Fruit fly (Drosophila melanogaster): ENCODE measurements around the gene vap.

The vap gene

dm6 chrX:15986654-15987053 lies 19.0 kb downstream of the vap start, which contains the start of gene ND-20 (continued):
- 0 out of 2 replicates have a peak, but pooled peaks have one; percentile 22 for TF ChIP-seq CG3847 (GFP tag; IDR thresholded peaks at IDR 0.05)
- peak; percentile 65 for TF ChIP-seq CG14710 (tag; optimal IDR thresholded peaks at IDR 0.05)
- no peak for TF ChIP-seq CG2129 (GFP tag; IDR thresholded peaks at IDR 0.05; ENCODE audit: partially characterized antibody)
- peak; percentile 86 for TF ChIP-seq CG1603 (tag; optimal IDR thresholded peaks at IDR 0.05)
- peak in 1 of 2 experiments; percentile 13 for TF ChIP-seq crp (GFP tag; optimal IDR thresholded peaks at IDR 0.05)
- 0 out of 2 replicates have a peak, but pooled peaks have one; percentile 42 for TF ChIP-seq Rfx (GFP tag; IDR thresholded peaks at IDR 0.05)
- no peak for TF ChIP-seq mld (GFP tag; IDR thresholded peaks at IDR 0.05; ENCODE audit: partially characterized antibody)
- no peak for TF ChIP-seq CG13123 (GFP tag; optimal IDR thresholded peaks at IDR 0.05)
- TF ChIP-seq stc (GFP tag; IDR thresholded peaks at IDR 0.05): no peak
- peak; percentile 89 for TF ChIP-seq CG1024 (GFP tag; IDR thresholded peaks at IDR 0.05)
- no peak for TF ChIP-seq ase (GFP tag; IDR thresholded peaks at IDR 0.05)
- TF ChIP-seq PHDP (tag; optimal IDR thresholded peaks at IDR 0.05): peak; percentile 3
- peak; percentile 61 for TF ChIP-seq YL-1 (GFP tag; optimal IDR thresholded peaks at IDR 0.05)
- TF ChIP-seq pho (GFP tag; optimal IDR thresholded peaks at IDR 0.05): peak; percentile 19
- TF ChIP-seq Mad (GFP tag; optimal IDR thresholded peaks at IDR 0.05): peak; percentile 46
- peak; percentile 13; the same call in 1 of the 2 replicates for TF ChIP-seq CG13287 (GFP tag; IDR thresholded peaks at IDR 0.05; ENCODE audit: partially characterized antibody)
- TF ChIP-seq CG1233 (GFP tag; optimal IDR thresholded peaks at IDR 0.05): no peak
- TF ChIP-seq croc (GFP tag; conservative IDR thresholded peaks at IDR 0.05): no peak
- no peak for TF ChIP-seq sisA (GFP tag; IDR thresholded peaks at IDR 0.05)
- TF ChIP-seq CG33213 (GFP tag; optimal IDR thresholded peaks at IDR 0.05): peak; percentile 43
- peak; percentile 39 for TF ChIP-seq Ets97D (GFP tag; optimal IDR thresholded peaks at IDR 0.05)
- peak; percentile 52 for TF ChIP-seq ewg (GFP tag; optimal IDR thresholded peaks at IDR 0.05)
- TF ChIP-seq Sox100B (GFP tag; optimal IDR thresholded peaks at IDR 0.05): no peak
- TF ChIP-seq Deaf1 (tag; optimal IDR thresholded peaks at IDR 0.05): peak; percentile 4
- no peak for TF ChIP-seq H2.0 (GFP tag; IDR thresholded peaks at IDR 0.05)
- TF ChIP-seq zfh2 (GFP tag; optimal IDR thresholded peaks at IDR 0.05): peak; percentile 47
- peak; percentile 8 for TF ChIP-seq D19A (tag; optimal IDR thresholded peaks at IDR 0.05)
- TF ChIP-seq Neu2 (GFP tag; optimal IDR thresholded peaks at IDR 0.05; ENCODE audit: borderline replicate concordance): peak; percentile 66
- TF ChIP-seq Dek (tag; optimal IDR thresholded peaks at IDR 0.05): no peak
- TF ChIP-seq gcm (GFP tag; optimal IDR thresholded peaks at IDR 0.05): peak; percentile 13
- no peak for TF ChIP-seq CG8359 (GFP tag; optimal IDR thresholded peaks at IDR 0.05; ENCODE audit: borderline replicate concordance)
- TF ChIP-seq bsh (GFP tag; optimal IDR thresholded peaks at IDR 0.05): peak in 1 of 2 experiments; percentile 5
- peak; percentile 28; the same call in 1 of the 2 replicates for TF ChIP-seq CG14441 (GFP tag; IDR thresholded peaks at IDR 0.05)
- TF ChIP-seq zen (tag; optimal IDR thresholded peaks at IDR 0.05): peak; percentile 64
- peak; percentile 1 for TF ChIP-seq Hsf (GFP tag; optimal IDR thresholded peaks at IDR 0.05)
- TF ChIP-seq CG12391 (tag; optimal IDR thresholded peaks at IDR 0.05): peak; percentile 47
- TF ChIP-seq Mrtf (GFP tag; IDR thresholded peaks at IDR 0.05): no peak
- no peak for TF ChIP-seq CG1832 (GFP tag; optimal IDR thresholded peaks at IDR 0.05)
- TF ChIP-seq ranshi (GFP tag; IDR thresholded peaks at IDR 0.05): no peak
- TF ChIP-seq HLH54F (GFP tag; optimal IDR thresholded peaks at IDR 0.05): peak; percentile 17
- peak; percentile 87 for TF ChIP-seq ERR (GFP tag; optimal IDR thresholded peaks at IDR 0.05)
- peak; percentile 6 for TF ChIP-seq CG30403 (GFP tag; optimal IDR thresholded peaks at IDR 0.05)
- no peak for TF ChIP-seq Chrac-16 (GFP tag; optimal IDR thresholded peaks at IDR 0.05)
- TF ChIP-seq E2f2 (GFP tag; IDR thresholded peaks at IDR 0.05): peak; percentile 28; the same call in 1 of the 2 replicates
- TF ChIP-seq Rx (GFP tag; IDR thresholded peaks at IDR 0.05): no peak
- TF ChIP-seq wdn (GFP tag; IDR thresholded peaks at IDR 0.05): peak; percentile 26; the same call in 1 of the 2 replicates
- peak; percentile 45 for TF ChIP-seq CG17829 (tag; optimal IDR thresholded peaks at IDR 0.05)
- TF ChIP-seq MESR4 (GFP tag; optimal IDR thresholded peaks at IDR 0.05): peak; percentile 66
- peak; percentile 79 for TF ChIP-seq CG15514 (GFP tag; optimal IDR thresholded peaks at IDR 0.05)
- no peak for TF ChIP-seq Nf-YC (tag; optimal IDR thresholded peaks at IDR 0.05)

Data from whole organism, embryonic.